Fruit fly (Drosophila melanogaster): Measurements from ENCODE around the gene bdl.
A peak's percentile ranks its signal among the peaks of the same experiment; 100 is the strongest.

bdl gene

DNA sequence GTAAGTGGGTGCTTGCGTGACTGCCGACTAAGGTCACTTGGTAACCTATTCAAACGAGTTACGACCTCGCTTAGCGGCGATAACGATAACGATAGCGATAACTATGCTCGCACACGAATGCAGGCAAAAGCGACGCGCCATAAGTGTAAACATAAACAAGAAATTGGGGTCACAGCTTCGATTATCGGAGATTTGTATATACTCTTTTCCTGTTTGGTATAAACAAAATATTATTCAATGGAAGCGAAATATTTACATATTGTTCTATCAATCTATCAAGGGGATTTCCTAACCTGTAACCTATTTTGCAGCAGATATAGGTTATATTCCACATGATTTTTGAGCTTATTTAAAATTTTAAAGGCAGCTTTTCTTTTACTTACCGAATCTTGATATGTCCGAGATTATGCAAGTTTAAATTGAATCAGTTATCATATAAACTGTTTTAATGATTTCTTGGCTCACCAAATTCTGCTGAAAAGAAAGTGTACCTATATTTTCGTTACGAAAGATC lies 38.3 kb upstream of the bdl start (continued):
- TF ChIP-seq Stat92E (GFP tag; optimal IDR thresholded peaks at IDR 0.05): peak in 1 of 3 experiments; percentile 67
- no peak for TF ChIP-seq lov (optimal IDR thresholded peaks at IDR 0.05)
- no peak for TF ChIP-seq lov (GFP tag; IDR thresholded peaks at IDR 0.05)
- TF ChIP-seq br (optimal IDR thresholded peaks at IDR 0.05): no peak
- no peak for TF ChIP-seq CG9817 (tag; optimal IDR thresholded peaks at IDR 0.05)
- TF ChIP-seq scrt (GFP tag; optimal IDR thresholded peaks at IDR 0.05): no peak
- TF ChIP-seq zen2 (GFP tag; IDR thresholded peaks at IDR 0.05; ENCODE audit: partially characterized antibody): no peak
- no peak for TF ChIP-seq CG12299 (tag; optimal IDR thresholded peaks at IDR 0.05)
- TF ChIP-seq vvl (GFP tag; IDR thresholded peaks at IDR 0.05): no peak
- TF ChIP-seq CG6689 (GFP tag; IDR thresholded peaks at IDR 0.05): peak; percentile 47
- TF ChIP-seq Elba2 (GFP tag; optimal IDR thresholded peaks at IDR 0.05): no peak
- TF ChIP-seq CG6254 (GFP tag; optimal IDR thresholded peaks at IDR 0.05): peak; percentile 8
- peak; percentile 69 for TF ChIP-seq CG18262 (tag; optimal IDR thresholded peaks at IDR 0.05)
- no peak for TF ChIP-seq gfzf (GFP tag; optimal IDR thresholded peaks at IDR 0.05)
- peak; percentile 91 for TF ChIP-seq D19A (tag; optimal IDR thresholded peaks at IDR 0.05)
- TF ChIP-seq CG17802 (tag; optimal IDR thresholded peaks at IDR 0.05): no peak
- TF ChIP-seq pros (GFP tag; optimal IDR thresholded peaks at IDR 0.05): no peak
- peak; percentile 52 for TF ChIP-seq gem (tag; optimal IDR thresholded peaks at IDR 0.05)
- TF ChIP-seq CG10274 (GFP tag; optimal IDR thresholded peaks at IDR 0.05): no peak
- TF ChIP-seq unpg (GFP tag; optimal IDR thresholded peaks at IDR 0.05): peak; percentile 51
- TF ChIP-seq stwl (tag; optimal IDR thresholded peaks at IDR 0.05): peak; percentile 19
- no peak for TF ChIP-seq ttk (GFP tag; IDR thresholded peaks at IDR 0.05)
- peak; percentile 15 for TF ChIP-seq odd (GFP tag; optimal IDR thresholded peaks at IDR 0.05)
- peak; percentile 13 for TF ChIP-seq kay (GFP tag; optimal IDR thresholded peaks at IDR 0.05)
- no peak for TF ChIP-seq CG1647 (GFP tag; optimal IDR thresholded peaks at IDR 0.05)
- TF ChIP-seq lbe (GFP tag; optimal IDR thresholded peaks at IDR 0.05): no peak
- no peak for TF ChIP-seq Oaz (GFP tag; IDR thresholded peaks at IDR 0.05)
- TF ChIP-seq Max (GFP tag; optimal IDR thresholded peaks at IDR 0.05): no peak
- no peak for TF ChIP-seq toy (GFP tag; IDR thresholded peaks at IDR 0.05)
- TF ChIP-seq gce (GFP tag; IDR thresholded peaks at IDR 0.05): no peak
- no peak for TF ChIP-seq dati (GFP tag; IDR thresholded peaks at IDR 0.05)
- no peak for TF ChIP-seq Poxn (GFP tag; IDR thresholded peaks at IDR 0.05)
- TF ChIP-seq CG9437 (GFP tag; optimal IDR thresholded peaks at IDR 0.05): no peak
- TF ChIP-seq CG30431 (GFP tag; optimal IDR thresholded peaks at IDR 0.05): no peak
- no peak for TF ChIP-seq zf30C (GFP tag; optimal IDR thresholded peaks at IDR 0.05)
- no peak for TF ChIP-seq CG12236 (GFP tag; optimal IDR thresholded peaks at IDR 0.05)
- peak; percentile 3 for TF ChIP-seq Myb (GFP tag; optimal IDR thresholded peaks at IDR 0.05)
- TF ChIP-seq CG12155 (GFP tag; optimal IDR thresholded peaks at IDR 0.05): no peak
- no peak for TF ChIP-seq pb (GFP tag; optimal IDR thresholded peaks at IDR 0.05)
- TF ChIP-seq CG31224 (GFP tag; IDR thresholded peaks at IDR 0.05): no peak
- TF ChIP-seq croc (GFP tag; conservative IDR thresholded peaks at IDR 0.05): no peak
- TF ChIP-seq CG42726 (GFP tag; IDR thresholded peaks at IDR 0.05; ENCODE audit: partially characterized antibody): no peak
- TF ChIP-seq fru (optimal IDR thresholded peaks at IDR 0.05): no peak
- TF ChIP-seq D (optimal IDR thresholded peaks at IDR 0.05): no peak
- TF ChIP-seq D (GFP tag; optimal IDR thresholded peaks at IDR 0.05): peak; percentile 23
- no peak for TF ChIP-seq tna (GFP tag; IDR thresholded peaks at IDR 0.05; ENCODE audit: partially characterized antibody)
- no peak for TF ChIP-seq Rx (GFP tag; IDR thresholded peaks at IDR 0.05)
- no peak for TF ChIP-seq CG13894 (tag; optimal IDR thresholded peaks at IDR 0.05)
- TF ChIP-seq bcd (GFP tag; optimal IDR thresholded peaks at IDR 0.05): no peak
- TF ChIP-seq eyg (GFP tag; optimal IDR thresholded peaks at IDR 0.05): no peak
- no peak for TF ChIP-seq cg (GFP tag; optimal IDR thresholded peaks at IDR 0.05)
- TF ChIP-seq Six4 (GFP tag; optimal IDR thresholded peaks at IDR 0.05): no peak

All from whole organism, embryonic.